Fruit fly (Drosophila melanogaster) whole organism, embryonic: ENCODE results near the gene Klp68D.

ENCODE experiments used
- CG10147 ChIP-seq: fragments of 200-800 bp; sonication (Bioruptor generic); optimal IDR thresholded peaks from 2 replicates; lab custom pipeline; 2019; ENCODE audit warnings: missing biosample characterization, mild to moderate bottlenecking, missing genetic modification characterization, moderate library complexity
- CG10267 ChIP-seq: fragments of 200-800 bp; sonication (Bioruptor generic); optimal IDR thresholded peaks from 2 replicates; lab custom pipeline; 2018; ENCODE audit warnings: missing biosample characterization, mild to moderate bottlenecking, missing genetic modification characterization, moderate library complexity
- CG10431 ChIP-seq: fragments of 200-800 bp; sonication (Bioruptor generic); optimal IDR thresholded peaks from 3 replicates; lab custom pipeline; 2018; ENCODE audit warnings: missing biosample characterization, mild to moderate bottlenecking, missing genetic modification characterization
- CG10462 ChIP-seq: fragments of 200-800 bp; sonication (Bioruptor generic); optimal IDR thresholded peaks from 2 replicates; lab custom pipeline; 2016; ENCODE audit warnings: missing biosample characterization, missing genetic modification characterization
- CG1529 ChIP-seq: fragments of 200-800 bp; sonication (Bioruptor generic); optimal IDR thresholded peaks from 3 replicates; lab custom pipeline; 2018; ENCODE audit warnings: missing biosample characterization, missing genetic modification characterization
- CG16813 ChIP-seq: fragments of 200-800 bp; sonication (Bioruptor generic); IDR thresholded peaks from 3 replicates; pipeline ENCODE4 v1.3.6; 2022; ENCODE audit warnings: missing biosample characterization, missing genetic modification characterization; ENCODE audit not compliant: partially characterized antibody
- CG16863 ChIP-seq: fragments of 200-800 bp; sonication (Bioruptor generic); optimal IDR thresholded peaks from 3 replicates; lab custom pipeline; 2016; ENCODE audit warnings: missing biosample characterization, missing genetic modification characterization
- CG18011 ChIP-seq: fragments of 200-800 bp; sonication (Bioruptor generic); optimal IDR thresholded peaks from 2 replicates; lab custom pipeline; 2017; ENCODE audit warnings: missing biosample characterization, missing genetic modification characterization, mild to moderate bottlenecking, moderate library complexity, missing genotype
- CG31365 ChIP-seq: fragments of 200-800 bp; sonication (Bioruptor generic); optimal IDR thresholded peaks from 2 replicates; lab custom pipeline; 2018; ENCODE audit warnings: missing biosample characterization, mild to moderate bottlenecking, missing genetic modification characterization
- CG34224 ChIP-seq: fragments of 200-800 bp; sonication (Bioruptor generic); IDR thresholded peaks from 3 replicates; pipeline ENCODE4 v1.3.6; 2022; ENCODE audit warnings: missing biosample characterization, missing genetic modification characterization; ENCODE audit not compliant: partially characterized antibody
- CG3847 ChIP-seq: fragments of 200-800 bp; sonication (Bioruptor generic); IDR thresholded peaks from 2 replicates; pipeline ENCODE4 v1.3.6; 2022; ENCODE audit warnings: missing biosample characterization, missing genetic modification characterization
- CG5180 ChIP-seq: fragments of 200-800 bp; sonication (Bioruptor generic); optimal IDR thresholded peaks from 3 replicates; lab custom pipeline; 2017; ENCODE audit warnings: missing biosample characterization, missing genetic modification characterization, mild to moderate bottlenecking, moderate library complexity, missing genetic modification reagents
- CG6654 ChIP-seq: fragments of 200-800 bp; sonication (Bioruptor generic); optimal IDR thresholded peaks from 2 replicates; lab custom pipeline; 2017; ENCODE audit warnings: missing biosample characterization, mild to moderate bottlenecking, missing genetic modification characterization
- CG7556 ChIP-seq: fragments of 200-800 bp; sonication (Bioruptor generic); optimal IDR thresholded peaks from 2 replicates; lab custom pipeline; 2017; ENCODE audit warnings: missing biosample characterization, mild to moderate bottlenecking, missing genetic modification characterization
- CG9437 ChIP-seq: fragments of 200-800 bp; sonication (Bioruptor generic); optimal IDR thresholded peaks from 2 replicates; lab custom pipeline; 2018; ENCODE audit warnings: missing biosample characterization, mild to moderate bottlenecking, missing genetic modification characterization
- Dip3 ChIP-seq: fragments of 200-800 bp; sonication (Bioruptor generic); optimal IDR thresholded peaks from 3 replicates; lab custom pipeline; 2016; ENCODE audit warnings: missing biosample characterization, missing genetic modification characterization
- H15 ChIP-seq: fragments of 200-800 bp; sonication (Bioruptor generic); IDR thresholded peaks from 3 replicates; pipeline ENCODE4 v1.3.6; 2022; ENCODE audit warnings: missing biosample characterization, missing genetic modification characterization
- Hr51 ChIP-seq, 2 experiments: fragments of 200-800 bp; sonication (Bioruptor generic); optimal IDR thresholded peaks; 2 replicates in 1 of 2; 3 replicates in 1 of 2; lab custom pipeline; 2016 to 2018; ENCODE audit warnings: missing biosample characterization in 2 of 2, missing genetic modification characterization in 2 of 2, mild to moderate bottlenecking in 1 of 2, moderate library complexity in 1 of 2
- Hr78 ChIP-seq, 2 experiments: fragments of 200-800 bp in 1 of 2; fragments of >200 bp in 1 of 2; sonication (Bioruptor generic) in 1 of 2; optimal IDR thresholded peaks; 2 replicates each; lab custom pipeline; 2017 to 2019; ENCODE audit warnings: missing biosample characterization in 2 of 2, missing genetic modification characterization in 2 of 2, mild to moderate bottlenecking in 1 of 2, moderate library complexity in 1 of 2
- NC2β ChIP-seq: fragments of 200-800 bp; sonication (Bioruptor generic); optimal IDR thresholded peaks from 2 replicates; lab custom pipeline; 2016; ENCODE audit warnings: missing biosample characterization, missing genetic modification characterization
- Ravus ChIP-seq: fragments of 200-800 bp; sonication (Bioruptor generic); IDR thresholded peaks from 2 replicates; pipeline ENCODE4 v1.3.6; 2022; ENCODE audit warnings: missing biosample characterization, missing genetic modification characterization
- Rx ChIP-seq: fragments of 200-800 bp; sonication (Bioruptor generic); IDR thresholded peaks from 2 replicates; pipeline ENCODE4 v1.3.6; 2022; ENCODE audit warnings: missing biosample characterization, missing genetic modification characterization
- Spps ChIP-seq: fragments of 200-800 bp; sonication (Bioruptor generic); optimal IDR thresholded peaks from 2 replicates; lab custom pipeline; 2018; ENCODE audit warnings: missing biosample characterization, mild to moderate bottlenecking, missing genetic modification characterization
- Stat92E ChIP-seq, 3 experiments: fragments of >200 bp in 2 of 3; fragments of 200-800 bp in 1 of 3; sonication (Bioruptor generic) in 1 of 3; optimal IDR thresholded peaks; 2 replicates each; lab custom pipeline; 2017 to 2019; ENCODE audit warnings: missing biosample characterization in 3 of 3, missing genetic modification characterization in 3 of 3, mild to moderate bottlenecking in 1 of 3, moderate library complexity in 1 of 3
- Usf ChIP-seq: fragments of 200-800 bp; sonication (Bioruptor generic); optimal IDR thresholded peaks from 2 replicates; lab custom pipeline; 2017; ENCODE audit warnings: missing genotype, missing biosample characterization, missing genetic modification characterization
- amos ChIP-seq: fragments of 200-800 bp; sonication (Bioruptor generic); IDR thresholded peaks from 2 replicates; pipeline ENCODE4 v1.3.6; 2022; ENCODE audit warnings: missing biosample characterization, missing genetic modification characterization; ENCODE audit not compliant: partially characterized antibody
- ase ChIP-seq: fragments of 200-800 bp; sonication (Bioruptor generic); IDR thresholded peaks from 3 replicates; pipeline ENCODE4 v1.3.6; 2022; ENCODE audit warnings: missing biosample characterization, missing genetic modification characterization
- crp ChIP-seq, 2 experiments: fragments of 200-800 bp; sonication (Bioruptor generic); optimal IDR thresholded peaks; 2 replicates in 1 of 2; 3 replicates in 1 of 2; lab custom pipeline; 2017; ENCODE audit warnings: missing biosample characterization in 2 of 2, missing genetic modification characterization in 2 of 2, mild to moderate bottlenecking in 1 of 2, moderate library complexity in 1 of 2
- da ChIP-seq: fragments of 200-800 bp; sonication (Bioruptor generic); optimal IDR thresholded peaks from 2 replicates; lab custom pipeline; 2016; ENCODE audit warnings: missing biosample characterization, missing genetic modification characterization
- dysf ChIP-seq: fragments of 200-800 bp; sonication (Bioruptor generic); IDR thresholded peaks from 3 replicates; pipeline ENCODE4 v1.3.6; 2022; ENCODE audit warnings: missing biosample characterization, missing genetic modification characterization
- ewg ChIP-seq: fragments of 200-800 bp; sonication (Bioruptor generic); optimal IDR thresholded peaks from 3 replicates; lab custom pipeline; 2017; ENCODE audit warnings: mild to moderate bottlenecking, missing biosample characterization, missing genetic modification reagents, missing genetic modification characterization
- fd102C ChIP-seq: fragments of 200-800 bp; sonication (Bioruptor generic); optimal IDR thresholded peaks from 2 replicates; lab custom pipeline; 2018; ENCODE audit warnings: missing biosample characterization, mild to moderate bottlenecking, missing genetic modification characterization, moderate library complexity
- fd64A ChIP-seq: fragments of 200-800 bp; sonication (Bioruptor generic); optimal IDR thresholded peaks from 3 replicates; lab custom pipeline; 2018; ENCODE audit warnings: missing biosample characterization, mild to moderate bottlenecking, missing genetic modification characterization
- grn ChIP-seq: fragments of 200-800 bp; sonication (Bioruptor generic); optimal IDR thresholded peaks from 3 replicates; lab custom pipeline; 2017; ENCODE audit warnings: missing biosample characterization, missing genetic modification characterization
- gro ChIP-seq: fragments of 200-800 bp; sonication (Bioruptor generic); optimal IDR thresholded peaks from 2 replicates; lab custom pipeline; 2016; ENCODE audit warnings: missing biosample characterization, missing genetic modification characterization
- hbn ChIP-seq: fragments of 200-800 bp; sonication (Bioruptor generic); IDR thresholded peaks from 2 replicates; pipeline ENCODE4 v1.3.6; 2022; ENCODE audit warnings: missing biosample characterization, missing genetic modification characterization; ENCODE audit not compliant: partially characterized antibody
- inv ChIP-seq: fragments of 200-800 bp; sonication (Bioruptor generic); IDR thresholded peaks from 2 replicates; pipeline ENCODE4 v1.3.6; 2022; ENCODE audit warnings: missing biosample characterization, missing genetic modification characterization; ENCODE audit not compliant: partially characterized antibody
- jigr1 ChIP-seq: fragments of 200-800 bp; sonication (Bioruptor generic); IDR thresholded peaks from 3 replicates; pipeline ENCODE4 v1.3.6; 2022; ENCODE audit warnings: missing biosample characterization, missing genetic modification characterization
- kay ChIP-seq: fragments of 200-800 bp; sonication (Bioruptor generic); optimal IDR thresholded peaks from 2 replicates; lab custom pipeline; 2016; ENCODE audit warnings: missing biosample characterization, missing genetic modification characterization
- ken ChIP-seq: fragments of 200-800 bp; sonication (Bioruptor generic); IDR thresholded peaks from 3 replicates; pipeline ENCODE4 v1.3.6; 2022; ENCODE audit warnings: missing biosample characterization, missing genetic modification characterization
- lab ChIP-seq: fragments of 200-800 bp; sonication (Bioruptor generic); optimal IDR thresholded peaks from 3 replicates; lab custom pipeline; 2017; ENCODE audit warnings: missing biosample characterization, missing genetic modification characterization, mild to moderate bottlenecking, moderate library complexity, missing genetic modification reagents
- nerfin-2 ChIP-seq: fragments of 200-800 bp; sonication (Bioruptor generic); IDR thresholded peaks from 2 replicates; pipeline ENCODE4 v1.3.6; 2022; ENCODE audit warnings: missing biosample characterization, missing genetic modification characterization; ENCODE audit not compliant: partially characterized antibody
- p53 ChIP-seq: fragments of 200-800 bp; sonication (Bioruptor generic); optimal IDR thresholded peaks from 2 replicates; lab custom pipeline; 2016; ENCODE audit warnings: missing biosample characterization, missing genetic modification characterization
- ro ChIP-seq: fragments of 200-800 bp; sonication (Bioruptor generic); IDR thresholded peaks from 2 replicates; pipeline ENCODE4 v1.3.6; 2022; ENCODE audit warnings: missing biosample characterization, missing genetic modification characterization
- salm ChIP-seq: fragments of 200-800 bp; sonication (Bioruptor generic); optimal IDR thresholded peaks from 2 replicates; lab custom pipeline; 2018; ENCODE audit warnings: missing biosample characterization, mild to moderate bottlenecking, missing genetic modification characterization
- shn ChIP-seq: fragments of 200-800 bp; sonication (Bioruptor generic); optimal IDR thresholded peaks from 3 replicates; lab custom pipeline; 2016; ENCODE audit warnings: missing biosample characterization, missing genetic modification characterization
- slbo ChIP-seq: fragments of 200-800 bp; sonication (Bioruptor generic); IDR thresholded peaks from 2 replicates; pipeline ENCODE4 v1.3.6; 2022; ENCODE audit warnings: missing biosample characterization, missing genetic modification characterization
- sug ChIP-seq: fragments of 200-800 bp; optimal IDR thresholded peaks from 2 replicates; lab custom pipeline; 2019; ENCODE audit warnings: missing biosample characterization, mild to moderate bottlenecking, missing genetic modification characterization, moderate library complexity
- usp ChIP-seq: fragments of >200 bp; optimal IDR thresholded peaks from 2 replicates; lab custom pipeline; 2017; ENCODE audit warnings: missing biosample characterization, missing genetic modification characterization
- zfh2 ChIP-seq: fragments of 200-800 bp; sonication (Bioruptor generic); optimal IDR thresholded peaks from 2 replicates; lab custom pipeline; 2016; ENCODE audit warnings: missing biosample characterization, missing genetic modification characterization

Gene Klp68D

DNA sequence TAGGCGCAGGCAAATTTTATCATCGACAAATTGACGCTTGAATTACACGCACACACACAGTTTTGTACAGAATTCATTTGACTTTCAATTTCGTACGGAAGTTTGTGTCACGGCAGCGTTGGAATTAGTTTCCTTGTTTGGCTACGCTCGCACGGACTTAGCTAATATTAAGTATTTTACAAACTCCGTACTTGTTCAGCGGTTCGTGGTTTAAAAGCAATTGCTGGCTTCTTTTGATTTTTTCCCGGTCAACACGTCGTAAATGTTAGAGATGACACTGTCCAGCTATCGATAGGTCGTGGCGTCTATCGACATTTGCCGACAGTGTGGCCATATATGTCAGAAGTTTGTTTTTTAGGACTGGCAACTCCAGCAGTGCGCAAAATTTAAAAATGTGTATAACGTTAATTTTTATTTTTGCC, 37.9 kb downstream of the Klp68D start, which contains the start of gene CycA (continued):
- TF ChIP-seq grn (GFP tag; lab: Kevin White, UChicago) (no peak), zfh2 (GFP tag; lab: Kevin White, UChicago) (peak; percentile 26), CG10431 (no peak), sug (no peak), ase (GFP tag; lab: Robert Waterston, UW) (no peak), CG3847 (peak; percentile 72), CG10462 (GFP tag; lab: Kevin White, UChicago) (no peak), CG5180 (no peak), jigr1 (no peak), Stat92E (GFP tag; optimal IDR thresholded peaks at IDR 0.05; lab: Kevin White, UChicago) (peak in 1 of 3 experiments; percentile 69), dysf (no peak), fd102C (GFP tag; lab: Kevin White, UChicago) (no peak), fd64A (GFP tag; lab: Kevin White, UChicago) (no peak), CG31365 (no peak), CG16813 (GFP tag; lab: Robert Waterston, UW) (peak; percentile 87), amos (GFP tag; lab: Robert Waterston, UW) (peak; percentile 94), ewg (GFP tag; lab: Kevin White, UChicago) (no peak), H15 (GFP tag; lab: Robert Waterston, UW) (no peak), CG9437 (no peak), CG10267 (tag; lab: Kevin White, UChicago) (peak; percentile 62), inv (peak; percentile 78), CG16863 (GFP tag; lab: Kevin White, UChicago) (no peak), Usf (no peak), CG10147 (no peak), Rx (GFP tag; lab: Robert Waterston, UW) (no peak), usp (no peak), Hr78 (GFP tag; optimal IDR thresholded peaks at IDR 0.05; lab: Kevin White, UChicago) (no peak), kay (GFP tag; lab: Kevin White, UChicago) (no peak), Hr51 (GFP tag; optimal IDR thresholded peaks at IDR 0.05; lab: Kevin White, UChicago) (peak in 1 of 2 experiments; percentile 41), CG1529 (GFP tag; lab: Kevin White, UChicago) (no peak), slbo (GFP tag; lab: Robert Waterston, UW) (no peak), p53 (GFP tag; lab: Kevin White, UChicago) (no peak), gro (GFP tag; lab: Kevin White, UChicago) (peak; percentile 55), NC2β (no peak), da (GFP tag; lab: Kevin White, UChicago) (no peak), Ravus (GFP tag; lab: Robert Waterston, UW) (no peak), CG7556 (GFP tag; lab: Kevin White, UChicago) (no peak), lab (no peak), ro (GFP tag; lab: Robert Waterston, UW) (no peak), salm (tag; lab: Kevin White, UChicago) (no peak), hbn (GFP tag; lab: Robert Waterston, UW) (peak; percentile 78), Spps (tag; lab: Kevin White, UChicago) (no peak), CG6654 (GFP tag; lab: Kevin White, UChicago) (no peak), CG34224 (GFP tag; lab: Robert Waterston, UW) (peak; percentile 79), nerfin-2 (GFP tag; lab: Robert Waterston, UW) (peak; percentile 54; the same call in 1 of the 2 replicates), shn (peak; percentile 5), Dip3 (no peak), CG18011 (GFP tag; lab: Kevin White, UChicago) (no peak), ken (GFP tag; lab: Robert Waterston, UW) (peak; percentile 44; the same call in 1 of the 3 replicates), crp (GFP tag; optimal IDR thresholded peaks at IDR 0.05; lab: Kevin White, UChicago) (peak in 1 of 2 experiments; percentile 24)
